Fruit fly (Drosophila melanogaster): ENCODE results near the gene Cpsf73.

DNA sequence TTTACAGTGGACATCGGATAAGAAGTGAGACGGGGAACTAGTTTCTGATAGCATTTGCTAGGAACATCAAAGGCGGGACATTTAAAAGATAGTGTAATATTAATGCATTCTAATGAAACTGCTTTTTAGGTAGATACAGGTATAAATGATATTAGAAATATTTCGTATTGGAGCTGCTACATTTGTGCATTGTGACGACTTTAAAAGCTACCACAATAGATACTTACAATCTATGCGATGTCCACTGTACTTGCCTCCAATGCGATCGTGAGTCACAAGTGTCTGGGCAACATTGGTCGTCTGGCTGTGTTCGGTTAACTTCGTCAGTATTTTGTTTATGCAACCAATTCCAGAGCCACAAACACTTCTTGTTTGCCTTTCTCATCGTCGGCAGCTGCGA is 6.5 kb upstream of the Cpsf73 start:
- TF ChIP-seq Blimp-1 (GFP tag; optimal IDR thresholded peaks at IDR 0.05) (no peak), Eip78C (GFP tag) (peak; percentile 93)

Measured in whole organism, prepupa.